Fruit fly (Drosophila melanogaster): Measurements from ENCODE around the gene Npc2c.
A peak's percentile ranks its signal among the peaks of the same experiment; 100 is the strongest.

Gene Npc2c

dm6 chr3R:10084914-10085313 is 24.9 kb downstream of the Npc2c start (continued):
- peak; percentile 82 for TF ChIP-seq topi (GFP tag; optimal IDR thresholded peaks at IDR 0.05)
- TF ChIP-seq OdsH (GFP tag; optimal IDR thresholded peaks at IDR 0.05) = peak; percentile 57
- TF ChIP-seq CG9139 (GFP tag; optimal IDR thresholded peaks at IDR 0.05) = no peak
- peak; percentile 91 for TF ChIP-seq Hr39 (GFP tag; optimal IDR thresholded peaks at IDR 0.05)
- peak; percentile 88 for TF ChIP-seq lz (GFP tag; optimal IDR thresholded peaks at IDR 0.05)
- peak; percentile 81 for TF ChIP-seq CG6163 (GFP tag; IDR thresholded peaks at IDR 0.05)
- peak; percentile 43 for TF ChIP-seq CG11902 (GFP tag; optimal IDR thresholded peaks at IDR 0.05)
- TF ChIP-seq svp (GFP tag) = peak; percentile 86
- peak; percentile 92 for TF ChIP-seq CG31627 (GFP tag; optimal IDR thresholded peaks at IDR 0.05)
- TF ChIP-seq CG8319 (GFP tag; optimal IDR thresholded peaks at IDR 0.05) = peak; percentile 33
- TF ChIP-seq Sox14 (GFP tag; optimal IDR thresholded peaks at IDR 0.05) = peak; percentile 84
- TF ChIP-seq CG6792 (GFP tag; optimal IDR thresholded peaks at IDR 0.05) = peak; percentile 67
- no peak for TF ChIP-seq CG6854 (GFP tag; optimal IDR thresholded peaks at IDR 0.05)
- TF ChIP-seq CG3919 (GFP tag; optimal IDR thresholded peaks at IDR 0.05) = peak; percentile 34
- TF ChIP-seq Blimp-1 (GFP tag; optimal IDR thresholded peaks at IDR 0.05) = peak; percentile 66
- TF ChIP-seq Eip78C (GFP tag) = peak; percentile 80
- peak; percentile 48 for TF ChIP-seq CG10669 (GFP tag; optimal IDR thresholded peaks at IDR 0.05)
- TF ChIP-seq achi (GFP tag; optimal IDR thresholded peaks at IDR 0.05) = peak; percentile 56
- peak; percentile 41 for TF ChIP-seq Ets96B (tag; optimal IDR thresholded peaks at IDR 0.05)
- peak; percentile 50 for TF ChIP-seq Eip75B (GFP tag; optimal IDR thresholded peaks at IDR 0.05)

dm6 chr3R:10086222-10086621 is 26.2 kb downstream of the Npc2c start:
- TF ChIP-seq CG10669 (GFP tag; optimal IDR thresholded peaks at IDR 0.05) = no peak
- TF ChIP-seq dsx (GFP tag; optimal IDR thresholded peaks at IDR 0.05; ENCODE audit: poor library complexity, severe bottlenecking) = no peak
- TF ChIP-seq ss (GFP tag; optimal IDR thresholded peaks at IDR 0.05) = peak in 1 of 2 experiments; percentile 18
- no peak for TF ChIP-seq fkh (GFP tag; optimal IDR thresholded peaks at IDR 0.05)
- no peak for TF ChIP-seq Met (GFP tag; optimal IDR thresholded peaks at IDR 0.05)
- no peak for TF ChIP-seq CG6276 (GFP tag; optimal IDR thresholded peaks at IDR 0.05)
- no peak for TF ChIP-seq CG34406 (GFP tag; optimal IDR thresholded peaks at IDR 0.05)
- peak; percentile 66 for TF ChIP-seq vri (GFP tag; optimal IDR thresholded peaks at IDR 0.05)
- TF ChIP-seq cyc (GFP tag; optimal IDR thresholded peaks at IDR 0.05) = no peak
- no peak for TF ChIP-seq CG1621 (tag; optimal IDR thresholded peaks at IDR 0.05)
- no peak for TF ChIP-seq salr (GFP tag; optimal IDR thresholded peaks at IDR 0.05)
- no peak for TF ChIP-seq CG4318 (GFP tag; optimal IDR thresholded peaks at IDR 0.05)
- no peak for TF ChIP-seq Hr38 (GFP tag; optimal IDR thresholded peaks at IDR 0.05)
- no peak for TF ChIP-seq spab (GFP tag; optimal IDR thresholded peaks at IDR 0.05)
- no peak for TF ChIP-seq acj6 (GFP tag; optimal IDR thresholded peaks at IDR 0.05)

- no peak for TF ChIP-seq svp (GFP tag)
- TF ChIP-seq Eip78C (GFP tag) = peak; percentile 75
- TF ChIP-seq esn (GFP tag; optimal IDR thresholded peaks at IDR 0.05) = no peak
- no peak for TF ChIP-seq CG11762 (GFP tag; optimal IDR thresholded peaks at IDR 0.05; ENCODE audit: insufficient read depth)
- no peak for TF ChIP-seq CG4318 (GFP tag; optimal IDR thresholded peaks at IDR 0.05)
- 0 out of 2 replicates have a peak, but pooled peaks have one; percentile 9 for TF ChIP-seq CG11294 (GFP tag; IDR thresholded peaks at IDR 0.05)
- TF ChIP-seq Eip75B (GFP tag; optimal IDR thresholded peaks at IDR 0.05) = no peak
- TF ChIP-seq CG7368 (GFP tag; optimal IDR thresholded peaks at IDR 0.05) = no peak
- TF ChIP-seq acj6 (GFP tag; optimal IDR thresholded peaks at IDR 0.05) = peak; percentile 3
- TF ChIP-seq Sox14 (GFP tag; optimal IDR thresholded peaks at IDR 0.05) = peak; percentile 3
- peak; percentile 7 for TF ChIP-seq CG10669 (GFP tag; optimal IDR thresholded peaks at IDR 0.05)
- no peak for TF ChIP-seq CG8319 (GFP tag; optimal IDR thresholded peaks at IDR 0.05)
Observed at dm6 chr3R:10086683-10087082, 26.6 kb downstream of the Npc2c start.
